Worm (Caenorhabditis elegans) whole organism, L4 larva: ENCODE measurements around the gene flp-27.

Experiments
- ces-1 ChIP-seq: fragments of 150-350 bp; sonication (generic microtip); optimal IDR thresholded peaks from 4 replicates; lab custom pipeline; 2014; ENCODE audit warnings: missing biosample characterization, missing genetic modification reagents, missing genetic modification characterization
- dpl-1 ChIP-seq: fragments of 150-350 bp; optimal IDR thresholded peaks from 2 replicates; lab custom pipeline; 2014; ENCODE audit warnings: missing biosample characterization, missing genetic modification reagents, missing genetic modification characterization
- fos-1 ChIP-seq: fragments of 150-350 bp; optimal IDR thresholded peaks from 2 replicates; lab custom pipeline; 2014; ENCODE audit warnings: missing biosample characterization, missing genetic modification characterization
- lsy-2 ChIP-seq, 2 experiments: fragments of 150-350 bp in 1 of 2; sonication (generic microtip) in 1 of 2; optimal IDR thresholded peaks; 2 replicates each; lab custom pipeline; 2014 to 2017; ENCODE audit warnings: missing biosample characterization in 2 of 2, missing genetic modification characterization in 2 of 2
- nhr-237 ChIP-seq: sonication (generic microtip); optimal IDR thresholded peaks from 2 replicates; lab custom pipeline; 2017; ENCODE audit warnings: missing biosample characterization, missing genetic modification characterization
- nhr-41 ChIP-seq: fragments of 200-800 bp; sonication (Bioruptor generic); IDR thresholded peaks from 2 replicates; pipeline ENCODE4 v1.3.6; 2022; ENCODE audit warnings: missing genetic modification reagents, missing genetic modification characterization, missing compliant biosample characterization
- skn-1 ChIP-seq: fragments of 150-350 bp; optimal IDR thresholded peaks from 2 replicates; lab custom pipeline; 2014; ENCODE audit warnings: missing biosample characterization, missing genetic modification characterization
- snpc-4 ChIP-seq: fragments of 150-350 bp; optimal IDR thresholded peaks from 2 replicates; lab custom pipeline; 2014; ENCODE audit warnings: missing biosample characterization, missing genetic modification characterization
- unc-130 ChIP-seq: sonication (generic microtip); optimal IDR thresholded peaks from 2 replicates; lab custom pipeline; 2016; ENCODE audit warnings: missing genetic modification reagents, missing genetic modification characterization, missing compliant biosample characterization

DNA sequence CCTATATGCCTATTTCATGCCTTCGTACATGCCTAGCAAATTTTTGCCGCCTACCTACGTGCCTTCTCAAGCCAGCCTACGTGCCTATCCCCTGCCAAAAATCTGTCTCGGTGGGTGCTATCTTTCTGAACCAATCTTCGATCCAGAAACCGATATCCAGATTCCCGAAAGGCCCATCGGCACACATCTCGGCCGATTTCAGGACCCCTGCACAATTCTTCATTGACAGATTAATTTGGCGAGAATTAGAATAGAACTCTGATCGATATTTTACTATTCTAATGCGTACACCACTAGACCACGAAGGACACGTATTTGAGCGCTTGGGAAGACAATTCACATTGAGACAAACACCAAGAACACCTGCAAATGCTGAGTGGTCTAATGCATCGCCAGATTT, 13.3 kb upstream of the flp-27 start:
- TF ChIP-seq unc-130 (GFP tag; lab: Kevin White, UChicago) = no peak
- TF ChIP-seq ces-1 (GFP tag; lab: Kevin White, UChicago) = no peak
- TF ChIP-seq nhr-41 (GFP tag; lab: Robert Waterston, UW) = no peak
- no peak for TF ChIP-seq dpl-1 (GFP tag; lab: Kevin White, UChicago)
- TF ChIP-seq nhr-237 (tag; lab: Kevin White, UChicago) = no peak
- TF ChIP-seq lsy-2 (tag; optimal IDR thresholded peaks at IDR 0.05; lab: Kevin White, UChicago) = no peak
- no peak for TF ChIP-seq snpc-4
- no peak for TF ChIP-seq fos-1 (tag; lab: Kevin White, UChicago)
- TF ChIP-seq skn-1 (tag; lab: Kevin White, UChicago) = no peak
